Worm (Caenorhabditis elegans): ENCODE data around the gene nmt-1.

DNA sequence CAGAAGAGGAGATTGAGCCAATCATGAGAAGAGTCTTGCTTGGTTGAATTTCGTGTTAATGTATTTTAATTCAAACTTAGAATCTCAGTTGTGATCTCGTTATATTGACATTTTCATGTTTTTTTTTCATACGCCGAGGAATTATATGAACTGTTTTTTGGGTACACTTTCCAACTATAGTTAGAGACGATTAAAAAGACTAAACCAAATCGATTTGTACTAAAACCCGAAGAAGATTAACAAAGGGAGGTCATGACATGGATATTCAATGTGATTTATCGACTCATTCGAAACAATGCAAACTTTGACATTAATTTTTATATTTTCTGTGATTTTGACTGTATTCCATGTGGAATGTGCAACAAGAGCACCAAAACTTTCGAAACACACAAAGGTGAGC lies 31.8 kb upstream of the nmt-1 start, which contains the start of gene Y42G9A.2:
- no peak for TF ChIP-seq nhr-11 (tag; optimal IDR thresholded peaks at IDR 0.05)
- TF ChIP-seq hlh-11 (tag; optimal IDR thresholded peaks at IDR 0.05) = no peak
- no peak for TF ChIP-seq daf-19 (GFP tag; conservative IDR thresholded peaks at IDR 0.05)
- no peak for TF ChIP-seq unc-130 (GFP tag; optimal IDR thresholded peaks at IDR 0.05)
- TF ChIP-seq fos-1 (tag; optimal IDR thresholded peaks at IDR 0.05) = no peak
- no peak for TF ChIP-seq ama-1 (optimal IDR thresholded peaks at IDR 0.05)
- TF ChIP-seq mep-1 (tag; optimal IDR thresholded peaks at IDR 0.05) = no peak
- TF ChIP-seq ces-1 (GFP tag; optimal IDR thresholded peaks at IDR 0.05) = no peak
- TF ChIP-seq zag-1 (tag; optimal IDR thresholded peaks at IDR 0.05) = no peak
- TF ChIP-seq nhr-42 (GFP tag; IDR thresholded peaks at IDR 0.05) = no peak
- no peak for TF ChIP-seq zfp-3 (GFP tag; conservative IDR thresholded peaks at IDR 0.05)
- no peak for TF ChIP-seq skn-1 (tag; optimal IDR thresholded peaks at IDR 0.05)
